Worm (Caenorhabditis elegans): ENCODE results near the gene C04E12.4.

ce11 chrV:3372673-3373072, 10.1 kb downstream of the C04E12.4 start, which contains the start of gene srx-121:
- no peak for TF ChIP-seq elt-3 (tag; optimal IDR thresholded peaks at IDR 0.05)
- no peak for TF ChIP-seq lin-39 (tag; optimal IDR thresholded peaks at IDR 0.05)
- TF ChIP-seq zag-1 (tag; optimal IDR thresholded peaks at IDR 0.05), result no peak

All from whole organism, L2 larva.